Worm (Caenorhabditis elegans): Measurements from ENCODE around the gene ztf-7.
A peak's percentile ranks its signal among the peaks of the same experiment; 100 is the strongest.

The ztf-7 gene

ce11 chrV:9789657-9790261 is at the start of gene ztf-7:
ztf-7 (minus strand) TSS chrV:9789707.
- TF ChIP-seq unc-55 (GFP tag; optimal IDR thresholded peaks at IDR 0.05) = peak; percentile 74
- peak; percentile 35 for TF ChIP-seq ets-4 (tag; optimal IDR thresholded peaks at IDR 0.05)
- TF ChIP-seq pax-1 (tag; optimal IDR thresholded peaks at IDR 0.05) = no peak
- no peak for TF ChIP-seq ama-1 (optimal IDR thresholded peaks at IDR 0.05)
- TF ChIP-seq rnt-1 (tag; optimal IDR thresholded peaks at IDR 0.05) = peak; percentile 65
- TF ChIP-seq fkh-6 (tag; optimal IDR thresholded peaks at IDR 0.05) = no peak
- peak; percentile 42 for TF ChIP-seq ceh-30 (tag; optimal IDR thresholded peaks at IDR 0.05)
- TF ChIP-seq unc-3 (GFP tag; conservative IDR thresholded peaks at IDR 0.05) = no peak
- TF ChIP-seq unc-3 (tag; optimal IDR thresholded peaks at IDR 0.05) = no peak
- TF ChIP-seq hlh-30 (tag; optimal IDR thresholded peaks at IDR 0.05; ENCODE audit: insufficient read depth) = peak; percentile 99
- TF ChIP-seq tbx-2 (tag; optimal IDR thresholded peaks at IDR 0.05) = peak; percentile 68
- peak; percentile 80 for TF ChIP-seq nfya-1 (tag; optimal IDR thresholded peaks at IDR 0.05)
- no peak for TF ChIP-seq unc-86 (tag; optimal IDR thresholded peaks at IDR 0.05)
- no peak for TF ChIP-seq ceh-6 (GFP tag; optimal IDR thresholded peaks at IDR 0.05)
- peak; percentile 89 for TF ChIP-seq ceh-18 (tag; optimal IDR thresholded peaks at IDR 0.05)
- peak; percentile 4 for TF ChIP-seq ceh-34 (tag; optimal IDR thresholded peaks at IDR 0.05)
- TF ChIP-seq ceh-31 (tag; optimal IDR thresholded peaks at IDR 0.05) = peak; percentile 80

ce11 chrV:9837679-9838078 is 48.2 kb upstream of the ztf-7 start, which contains the start of gene srsx-21:
srsx-21 (plus strand) TSS chrV:9837979.
- no peak for TF ChIP-seq zip-5 (tag; optimal IDR thresholded peaks at IDR 0.05)
- TF ChIP-seq npax-4 (tag; optimal IDR thresholded peaks at IDR 0.05) = no peak
- TF ChIP-seq tbx-2 (tag; optimal IDR thresholded peaks at IDR 0.05) = no peak
- TF ChIP-seq ttx-3 (tag; optimal IDR thresholded peaks at IDR 0.05) = no peak
- no peak for TF ChIP-seq ceh-34 (tag; optimal IDR thresholded peaks at IDR 0.05)
- no peak for TF ChIP-seq gmeb-2 (tag; optimal IDR thresholded peaks at IDR 0.05)
- TF ChIP-seq syd-9 (tag; optimal IDR thresholded peaks at IDR 0.05) = no peak

- no peak for TF ChIP-seq odd-2 (tag; optimal IDR thresholded peaks at IDR 0.05)
- TF ChIP-seq ttx-3 (tag; optimal IDR thresholded peaks at IDR 0.05) = no peak
Observed at ce11 chrV:9835945-9836344, 46.4 kb upstream of the ztf-7 start, which contains the start of gene sru-38. sru-38 (minus strand) TSS chrV:9836045.

ce11 chrV:9833900-9834299 is 44.4 kb upstream of the ztf-7 start, which contains the start of gene sru-40:
sru-40 (minus strand) TSS chrV:9834000.
- TF ChIP-seq ceh-18 (tag; optimal IDR thresholded peaks at IDR 0.05) (no peak), nfya-1 (tag; optimal IDR thresholded peaks at IDR 0.05) (no peak), pros-1 (tag; optimal IDR thresholded peaks at IDR 0.05) (no peak), T23F11.4 (GFP tag; optimal IDR thresholded peaks at IDR 0.05) (no peak), unc-86 (tag; optimal IDR thresholded peaks at IDR 0.05) (no peak), ceh-45 (GFP tag; IDR thresholded peaks at IDR 0.05) (no peak), ama-1 (optimal IDR thresholded peaks at IDR 0.05) (no peak), npax-4 (tag; optimal IDR thresholded peaks at IDR 0.05) (no peak), tbx-2 (tag; optimal IDR thresholded peaks at IDR 0.05) (no peak), fkh-6 (tag; optimal IDR thresholded peaks at IDR 0.05) (no peak), ceh-30 (tag; optimal IDR thresholded peaks at IDR 0.05) (no peak), dmd-4 (tag; optimal IDR thresholded peaks at IDR 0.05; ENCODE audit: borderline replicate concordance) (no peak), ceh-22 (tag; optimal IDR thresholded peaks at IDR 0.05) (no peak)

ce11 chrV:9824149-9824548 is 34.6 kb upstream of the ztf-7 start, which contains the start of gene str-2:
str-2 (minus strand) TSS chrV:9824249.
- TF ChIP-seq T23F11.4 (GFP tag; optimal IDR thresholded peaks at IDR 0.05) = no peak

ce11 chrV:9821724-9822123 is 32.2 kb upstream of the ztf-7 start, which contains the start of gene str-193:
str-193 (minus strand) TSS chrV:9821824.
- TF ChIP-seq syd-9 (tag; optimal IDR thresholded peaks at IDR 0.05) (no peak), tbx-2 (tag; optimal IDR thresholded peaks at IDR 0.05) (no peak), K09A11.1 (tag; optimal IDR thresholded peaks at IDR 0.05; ENCODE audit: insufficient read depth) (no peak), fax-1 (tag; optimal IDR thresholded peaks at IDR 0.05) (no peak), elt-2 (tag; optimal IDR thresholded peaks at IDR 0.05) (no peak)
